Fruit fly (Drosophila melanogaster): ENCODE data around the gene Pfrx.
A peak's percentile ranks its signal among the peaks of the same experiment; 100 is the strongest.

Gene Pfrx

dm6 chrX:19548438-19548837 lies 53.1 kb downstream of the Pfrx start:
- TF ChIP-seq CG5953 (GFP tag; IDR thresholded peaks at IDR 0.05) = no peak
- no peak for TF ChIP-seq wor (GFP tag; IDR thresholded peaks at IDR 0.05)
- no peak for TF ChIP-seq CG8924 (tag; optimal IDR thresholded peaks at IDR 0.05)
- peak; percentile 20 for TF ChIP-seq Ets65A (GFP tag)
- TF ChIP-seq grn (GFP tag; optimal IDR thresholded peaks at IDR 0.05) = no peak
- TF ChIP-seq CG2712 (tag; optimal IDR thresholded peaks at IDR 0.05) = no peak
- no peak for TF ChIP-seq CG4820 (GFP tag; optimal IDR thresholded peaks at IDR 0.05)
- no peak for TF ChIP-seq Spps (tag; optimal IDR thresholded peaks at IDR 0.05)
- TF ChIP-seq Nf-YC (tag; optimal IDR thresholded peaks at IDR 0.05) = peak; percentile 12
- TF ChIP-seq ac (GFP tag; optimal IDR thresholded peaks at IDR 0.05) = no peak
- TF ChIP-seq ranshi (GFP tag; IDR thresholded peaks at IDR 0.05) = no peak
- TF ChIP-seq CG17568 (GFP tag; optimal IDR thresholded peaks at IDR 0.05) = no peak
- no peak for TF ChIP-seq Kr (GFP tag; optimal IDR thresholded peaks at IDR 0.05)
- TF ChIP-seq ken (GFP tag; IDR thresholded peaks at IDR 0.05) = no peak
- TF ChIP-seq hkb (optimal IDR thresholded peaks at IDR 0.05) = no peak
- TF ChIP-seq hkb (GFP tag; IDR thresholded peaks at IDR 0.05) = no peak
- no peak for TF ChIP-seq tll (GFP tag; optimal IDR thresholded peaks at IDR 0.05)
- TF ChIP-seq odd (GFP tag; optimal IDR thresholded peaks at IDR 0.05) = no peak
- TF ChIP-seq Jarid2 (GFP tag; optimal IDR thresholded peaks at IDR 0.05) = no peak
- no peak for TF ChIP-seq lov (optimal IDR thresholded peaks at IDR 0.05)
- TF ChIP-seq lov (GFP tag; IDR thresholded peaks at IDR 0.05) = no peak
- TF ChIP-seq CG1832 (GFP tag; optimal IDR thresholded peaks at IDR 0.05) = peak; percentile 56
- no peak for TF ChIP-seq CG5180 (GFP tag; optimal IDR thresholded peaks at IDR 0.05)
- TF ChIP-seq CG8944 (GFP tag; optimal IDR thresholded peaks at IDR 0.05) = no peak
- peak; percentile 32 for TF ChIP-seq cg (GFP tag; optimal IDR thresholded peaks at IDR 0.05)
- TF ChIP-seq CG15514 (GFP tag; optimal IDR thresholded peaks at IDR 0.05) = no peak
- no peak for TF ChIP-seq danr (GFP tag; IDR thresholded peaks at IDR 0.05)
- TF ChIP-seq her (GFP tag; optimal IDR thresholded peaks at IDR 0.05) = no peak
- TF ChIP-seq CG12155 (GFP tag; optimal IDR thresholded peaks at IDR 0.05) = no peak
- no peak for TF ChIP-seq pan (optimal IDR thresholded peaks at IDR 0.05)
- TF ChIP-seq pan (GFP tag; optimal IDR thresholded peaks at IDR 0.05 in 1 of 2, IDR thresholded peaks at IDR 0.05 in 1 of 2) = no peak
- no peak for TF ChIP-seq sob (GFP tag; IDR thresholded peaks at IDR 0.05)
- no peak for TF ChIP-seq corto (GFP tag; optimal IDR thresholded peaks at IDR 0.05)
- no peak for TF ChIP-seq kah (GFP tag; optimal IDR thresholded peaks at IDR 0.05)
- TF ChIP-seq Hey (tag; optimal IDR thresholded peaks at IDR 0.05) = no peak
- no peak for TF ChIP-seq Lim3 (GFP tag; IDR thresholded peaks at IDR 0.05)
- TF ChIP-seq CG12942 (GFP tag; optimal IDR thresholded peaks at IDR 0.05) = no peak
- TF ChIP-seq crol (GFP tag; IDR thresholded peaks at IDR 0.05) = peak; percentile 51
- TF ChIP-seq Gsc (GFP tag; IDR thresholded peaks at IDR 0.05) = no peak
- no peak for TF ChIP-seq CG13775 (GFP tag; optimal IDR thresholded peaks at IDR 0.05)
- peak in 1 of 2 experiments; percentile 38 for TF ChIP-seq Hr78 (GFP tag; optimal IDR thresholded peaks at IDR 0.05)
- TF ChIP-seq Doc3 (GFP tag; IDR thresholded peaks at IDR 0.05; ENCODE audit: partially characterized antibody) = no peak
- TF ChIP-seq CG12071 (GFP tag; optimal IDR thresholded peaks at IDR 0.05) = no peak
- TF ChIP-seq btn (GFP tag; optimal IDR thresholded peaks at IDR 0.05) = no peak
- no peak for TF ChIP-seq CG3726 (GFP tag; IDR thresholded peaks at IDR 0.05)
- no peak for TF ChIP-seq D19A (tag; optimal IDR thresholded peaks at IDR 0.05)
- no peak for TF ChIP-seq CG15269 (tag; optimal IDR thresholded peaks at IDR 0.05)
- TF ChIP-seq eve (GFP tag; optimal IDR thresholded peaks at IDR 0.05) = no peak
- TF ChIP-seq CG13296 (GFP tag; optimal IDR thresholded peaks at IDR 0.05) = no peak
- no peak for TF ChIP-seq bsh (GFP tag; optimal IDR thresholded peaks at IDR 0.05)
- TF ChIP-seq Rx (GFP tag; IDR thresholded peaks at IDR 0.05) = no peak
- no peak for TF ChIP-seq CG9797 (GFP tag; optimal IDR thresholded peaks at IDR 0.05)
